Worm (Caenorhabditis elegans): ENCODE measurements around the gene srx-86.

ce11 chrV:11610481-11610880, 47.7 kb downstream of the srx-86 start, which contains the start of gene sas-5:
- TF ChIP-seq klf-2 (GFP tag; conservative IDR thresholded peaks at IDR 0.05) (peak; percentile 85), ref-1 (GFP tag; conservative IDR thresholded peaks at IDR 0.05) (peak; percentile 53; the same call in 1 of the 2 replicates)

All from whole organism, midembryonic.